Fruit fly (Drosophila melanogaster) whole organism, adult: ENCODE measurements around the gene CG6980.

Source experiments
- CG11617 ChIP-seq: fragments of 200-800 bp; sonication (Bioruptor generic); optimal IDR thresholded peaks from 2 replicates; lab custom pipeline; 2017; ENCODE audit warnings: mild to moderate bottlenecking, missing biosample characterization, missing genetic modification reagents, missing genetic modification characterization
- CG12768 ChIP-seq: fragments of 200-800 bp; sonication (Bioruptor generic); optimal IDR thresholded peaks from 2 replicates; lab custom pipeline; 2017; ENCODE audit warnings: missing biosample characterization, missing genetic modification characterization, mild to moderate bottlenecking, moderate library complexity, missing genetic modification reagents
- CG14711 ChIP-seq: fragments of 200-800 bp; sonication (Bioruptor generic); optimal IDR thresholded peaks from 2 replicates; lab custom pipeline; 2018; ENCODE audit warnings: missing biosample characterization, mild to moderate bottlenecking, missing genetic modification characterization, moderate library complexity
- CG33017 ChIP-seq: fragments of 200-800 bp; sonication (Bioruptor generic); optimal IDR thresholded peaks from 2 replicates; lab custom pipeline; 2018; ENCODE audit warnings: missing biosample characterization, mild to moderate bottlenecking, missing genetic modification characterization, moderate library complexity
- CG5204 ChIP-seq: fragments of 200-800 bp; sonication (Bioruptor generic); optimal IDR thresholded peaks from 2 replicates; lab custom pipeline; 2016; ENCODE audit warnings: missing biosample characterization, missing genetic modification characterization
- CG7101 ChIP-seq: fragments of 200-800 bp; sonication (Bioruptor generic); optimal IDR thresholded peaks from 2 replicates; lab custom pipeline; 2018; ENCODE audit warnings: missing biosample characterization, mild to moderate bottlenecking, missing genetic modification characterization, moderate library complexity
- Clk ChIP-seq: fragments of 200-800 bp; sonication (Bioruptor generic); optimal IDR thresholded peaks from 2 replicates; lab custom pipeline; 2017; ENCODE audit warnings: missing biosample characterization, missing genetic modification characterization
- Crg-1 ChIP-seq: fragments of 200-800 bp; sonication (Bioruptor generic); optimal IDR thresholded peaks from 2 replicates; lab custom pipeline; 2016; ENCODE audit warnings: missing biosample characterization, missing genetic modification characterization
- Mnt ChIP-seq: fragments of 200-800 bp; sonication (Bioruptor generic); optimal IDR thresholded peaks from 2 replicates; lab custom pipeline; 2016; ENCODE audit warnings: missing biosample characterization, mild to moderate bottlenecking, missing genetic modification characterization
- bab1 ChIP-seq: fragments of 200-800 bp; sonication (Bioruptor generic); optimal IDR thresholded peaks from 3 replicates; lab custom pipeline; 2019; ENCODE audit warnings: missing biosample characterization, mild to moderate bottlenecking, missing genetic modification characterization, moderate library complexity
- cic ChIP-seq: fragments of 200-800 bp; sonication (Bioruptor generic); optimal IDR thresholded peaks from 2 replicates; lab custom pipeline; 2017; ENCODE audit warnings: missing biosample characterization, mild to moderate bottlenecking, missing genetic modification characterization, moderate library complexity
- cnc ChIP-seq, 2 experiments: fragments of >200 bp; optimal IDR thresholded peaks; 2 replicates each; lab custom pipeline; 2017
- pad ChIP-seq: fragments of 200-800 bp; sonication (Bioruptor generic); optimal IDR thresholded peaks from 3 replicates; lab custom pipeline; 2017; ENCODE audit warnings: missing biosample characterization, missing genetic modification characterization, mild to moderate bottlenecking, moderate library complexity, missing genetic modification reagents

DNA sequence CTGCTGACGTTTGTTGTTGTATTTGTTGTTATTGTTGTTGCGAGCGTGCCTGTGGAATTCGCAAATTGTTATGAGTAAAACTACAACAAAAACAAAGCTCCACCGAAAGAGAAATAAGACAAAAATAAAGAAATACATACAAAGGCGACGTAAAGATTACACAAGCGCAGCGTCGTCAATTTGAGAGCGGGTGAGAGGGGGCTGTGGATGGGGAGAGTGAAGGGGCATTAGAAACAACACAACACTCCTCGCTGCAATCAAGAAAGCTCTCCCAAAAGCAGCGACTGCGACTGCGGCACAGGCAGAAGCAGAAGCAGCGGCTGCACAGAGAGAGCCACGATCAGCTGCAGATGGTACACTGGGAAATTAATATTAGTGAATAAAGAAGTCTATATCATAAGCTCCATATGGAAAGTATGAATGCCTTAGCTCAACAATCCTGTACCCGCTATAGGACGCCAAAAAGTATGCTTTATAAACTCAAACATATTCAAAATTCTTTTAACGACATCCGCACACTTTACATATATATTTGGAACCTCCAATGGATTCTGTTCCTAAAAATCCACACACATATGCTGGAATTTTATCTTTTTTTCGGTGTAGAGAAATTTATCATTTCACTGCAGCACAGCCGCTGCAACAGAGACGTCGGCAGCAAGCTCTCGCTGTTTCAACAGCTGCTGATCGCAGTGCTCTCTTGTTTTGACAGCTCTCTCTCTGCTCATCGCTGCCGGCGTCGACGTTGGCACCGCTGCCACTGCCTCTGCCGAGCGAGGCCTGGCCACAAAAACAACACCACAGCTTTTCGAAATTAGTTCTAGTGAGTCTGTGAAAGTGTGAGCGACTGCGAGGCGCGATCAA lies 38.7 kb upstream of the CG6980 start, which contains the start of gene CG13631:
- peak; percentile 97 for TF ChIP-seq CG5204 (GFP tag; lab: Kevin White, UChicago)
- peak; percentile 92 for TF ChIP-seq Clk
- TF ChIP-seq cic (GFP tag; lab: Kevin White, UChicago): peak; percentile 7
- TF ChIP-seq CG14711 (tag; lab: Kevin White, UChicago): peak; percentile 90
- peak; percentile 94 for TF ChIP-seq CG7101 (tag; lab: Kevin White, UChicago)
- peak; percentile 70 for TF ChIP-seq Mnt (GFP tag; lab: Kevin White, UChicago)
- peak; percentile 93 for TF ChIP-seq CG33017 (tag; lab: Kevin White, UChicago)
- TF ChIP-seq CG12768 (GFP tag; lab: Kevin White, UChicago): peak; percentile 97
- TF ChIP-seq cnc (optimal IDR thresholded peaks at IDR 0.05; lab: Kevin White, UChicago): no peak
- peak; percentile 89 for TF ChIP-seq Crg-1
- peak; percentile 84 for TF ChIP-seq bab1 (GFP tag; lab: Kevin White, UChicago)
- peak; percentile 93 for TF ChIP-seq CG11617 (GFP tag; lab: Kevin White, UChicago)
- peak; percentile 85 for TF ChIP-seq pad (GFP tag; lab: Kevin White, UChicago)
